Worm (Caenorhabditis elegans): ENCODE measurements around the gene srd-58.

srd-58 gene

ce11 chrII:7157415-7157814 is 47.4 kb downstream of the srd-58 start:
- no peak for TF ChIP-seq flh-1 (GFP tag; optimal IDR thresholded peaks at IDR 0.05)
- no peak for TF ChIP-seq lin-32 (GFP tag; optimal IDR thresholded peaks at IDR 0.05)
- TF ChIP-seq nhr-2 (tag; optimal IDR thresholded peaks at IDR 0.05), result no peak
- no peak for TF ChIP-seq ceh-39 (tag; optimal IDR thresholded peaks at IDR 0.05)
- TF ChIP-seq unc-120 (tag; optimal IDR thresholded peaks at IDR 0.05; ENCODE audit: poor library complexity, severe bottlenecking), result no peak
- no peak for TF ChIP-seq lsy-2 (tag; optimal IDR thresholded peaks at IDR 0.05)
- no peak for TF ChIP-seq ceh-43 (GFP tag; optimal IDR thresholded peaks at IDR 0.05)
- TF ChIP-seq zip-8 (tag; optimal IDR thresholded peaks at IDR 0.05), result no peak
- no peak for TF ChIP-seq mab-5 (tag; optimal IDR thresholded peaks at IDR 0.05)
- TF ChIP-seq snpc-4 (tag; optimal IDR thresholded peaks at IDR 0.05), result no peak
- TF ChIP-seq mls-2 (tag; optimal IDR thresholded peaks at IDR 0.05), result no peak
- TF ChIP-seq sptf-1 (tag; optimal IDR thresholded peaks at IDR 0.05), result no peak
- TF ChIP-seq hlh-1 (tag; optimal IDR thresholded peaks at IDR 0.05), result no peak
- TF ChIP-seq nhr-12 (tag; optimal IDR thresholded peaks at IDR 0.05), result no peak
- no peak for TF ChIP-seq sem-2 (GFP tag; optimal IDR thresholded peaks at IDR 0.05)
- TF ChIP-seq mep-1 (tag; optimal IDR thresholded peaks at IDR 0.05), result no peak

DNA sequence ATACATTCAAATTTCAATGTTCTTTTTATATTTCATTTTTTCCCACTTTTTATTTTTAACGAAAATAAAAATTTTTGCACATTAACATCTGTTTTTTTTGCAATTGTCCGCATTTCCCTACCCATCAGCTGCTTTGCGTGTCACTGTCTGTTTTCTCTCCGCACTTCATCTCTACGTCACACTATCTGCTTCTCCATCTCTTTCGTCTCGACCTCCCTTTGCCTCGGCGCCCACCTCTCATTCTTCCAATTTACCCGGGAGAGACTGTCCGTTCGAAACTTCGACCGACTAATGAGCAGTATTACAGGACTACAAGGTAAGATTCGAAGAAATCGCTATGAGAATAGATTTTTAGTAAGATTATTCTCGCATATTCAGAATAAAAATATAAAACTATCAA is 49.5 kb downstream of the srd-58 start, which contains the start of gene C27H5.2:
TSS of gene C27H5.2 (plus strand) at position 190 of the 400 bp plus-strand sequence.
- TF ChIP-seq hlh-1 (tag; optimal IDR thresholded peaks at IDR 0.05) (peak; percentile 31), unc-62 (GFP tag; optimal IDR thresholded peaks at IDR 0.05) (no peak)

- no peak for TF ChIP-seq M03D4.4 (tag; optimal IDR thresholded peaks at IDR 0.05)
- TF ChIP-seq mep-1 (tag; optimal IDR thresholded peaks at IDR 0.05), result no peak
- no peak for TF ChIP-seq bed-3 (GFP tag; optimal IDR thresholded peaks at IDR 0.05)
- TF ChIP-seq zip-8 (tag; optimal IDR thresholded peaks at IDR 0.05), result no peak
- no peak for TF ChIP-seq ces-1 (GFP tag; optimal IDR thresholded peaks at IDR 0.05)
- no peak for TF ChIP-seq sem-2 (GFP tag; optimal IDR thresholded peaks at IDR 0.05)
- no peak for TF ChIP-seq lsy-2 (tag; optimal IDR thresholded peaks at IDR 0.05)
- no peak for TF ChIP-seq nhr-76 (tag; optimal IDR thresholded peaks at IDR 0.05)
- TF ChIP-seq cnd-1 (tag; optimal IDR thresholded peaks at IDR 0.05), result no peak
- TF ChIP-seq blmp-1 (tag; optimal IDR thresholded peaks at IDR 0.05), result no peak
- TF ChIP-seq unc-39 (tag; optimal IDR thresholded peaks at IDR 0.05), result no peak
- no peak for TF ChIP-seq ceh-83 (GFP tag; optimal IDR thresholded peaks at IDR 0.05)
- TF ChIP-seq nhr-2 (tag; optimal IDR thresholded peaks at IDR 0.05), result no peak
- no peak for TF ChIP-seq nhr-12 (tag; optimal IDR thresholded peaks at IDR 0.05)
- no peak for TF ChIP-seq ham-2 (GFP tag; optimal IDR thresholded peaks at IDR 0.05)
- no peak for TF ChIP-seq mab-5 (tag; optimal IDR thresholded peaks at IDR 0.05)
These were observed 50.1 kb downstream of the srd-58 start for ce11 chrII:7154711-7155110.

All from whole organism, mixed stage, embryonic.